Fruit fly (Drosophila melanogaster): ENCODE data around the gene yip2.

The yip2 gene

dm6 chr2L:9947265-9947664, 32.2 kb downstream of the yip2 start, which contains the start of gene CG5853 (continued):
- TF ChIP-seq CG10462 (GFP tag; optimal IDR thresholded peaks at IDR 0.05) = no peak
- no peak for TF ChIP-seq onecut (GFP tag; IDR thresholded peaks at IDR 0.05)
- TF ChIP-seq pb (GFP tag; optimal IDR thresholded peaks at IDR 0.05) = peak; percentile 1
- peak; percentile 85 for TF ChIP-seq CG3995 (GFP tag; optimal IDR thresholded peaks at IDR 0.05)
- no peak for TF ChIP-seq CG6683 (GFP tag; optimal IDR thresholded peaks at IDR 0.05)
- TF ChIP-seq z (GFP tag; IDR thresholded peaks at IDR 0.05) = 0 out of 3 replicates have a peak, but pooled peaks have one; percentile 28
- TF ChIP-seq yki (optimal IDR thresholded peaks at IDR 0.05) = no peak
- TF ChIP-seq PHDP (tag; optimal IDR thresholded peaks at IDR 0.05) = peak; percentile 4
- TF ChIP-seq CG11695 (GFP tag; IDR thresholded peaks at IDR 0.05) = 0 out of 3 replicates have a peak, but pooled peaks have one; percentile 30
- peak; percentile 97 for TF ChIP-seq Deaf1 (tag; optimal IDR thresholded peaks at IDR 0.05)
- TF ChIP-seq CG32532 (GFP tag; IDR thresholded peaks at IDR 0.05) = peak; percentile 52; the same call in 1 of the 2 replicates
- no peak for TF ChIP-seq HLH4C (GFP tag; IDR thresholded peaks at IDR 0.05; ENCODE audit: partially characterized antibody)
- TF ChIP-seq HHEX (GFP tag; optimal IDR thresholded peaks at IDR 0.05) = peak; percentile 13
- TF ChIP-seq CG10543 (GFP tag; optimal IDR thresholded peaks at IDR 0.05) = peak; percentile 78
- TF ChIP-seq CG12769 (tag; optimal IDR thresholded peaks at IDR 0.05) = peak; percentile 99
- no peak for TF ChIP-seq CG1832 (GFP tag; optimal IDR thresholded peaks at IDR 0.05)
- 0 out of 3 replicates have a peak, but pooled peaks have one; percentile 39 for TF ChIP-seq Dbx (GFP tag; IDR thresholded peaks at IDR 0.05)
- no peak for TF ChIP-seq CG31388 (GFP tag; optimal IDR thresholded peaks at IDR 0.05)
- TF ChIP-seq CG18599 (GFP tag; optimal IDR thresholded peaks at IDR 0.05) = peak; percentile 43
- no peak; the same call in 1 of the 2 replicates for TF ChIP-seq GATAe (GFP tag; conservative IDR thresholded peaks at IDR 0.05)
- TF ChIP-seq sd (tag; optimal IDR thresholded peaks at IDR 0.05) = peak; percentile 11
- no peak for TF ChIP-seq CG15601 (tag; optimal IDR thresholded peaks at IDR 0.05)
- peak; percentile 35 for TF ChIP-seq ftz-f1 (GFP tag; optimal IDR thresholded peaks at IDR 0.05)
- TF ChIP-seq CkIIα-i1 (GFP tag; IDR thresholded peaks at IDR 0.05) = no peak
- TF ChIP-seq CG1529 (GFP tag; optimal IDR thresholded peaks at IDR 0.05) = no peak
- peak; percentile 10 for TF ChIP-seq grn (GFP tag; optimal IDR thresholded peaks at IDR 0.05)
- no peak for TF ChIP-seq CG3726 (GFP tag; IDR thresholded peaks at IDR 0.05)
- no peak for TF ChIP-seq Abd-B (GFP tag; optimal IDR thresholded peaks at IDR 0.05)
- no peak for TF ChIP-seq CG13123 (GFP tag; optimal IDR thresholded peaks at IDR 0.05)
- TF ChIP-seq sens (GFP tag) = peak; percentile 31
- peak; percentile 87; the same call in 3 of the 4 replicates for TF ChIP-seq chinmo (GFP tag; IDR thresholded peaks at IDR 0.05; ENCODE audit: partially characterized antibody)
- peak; percentile 34; the same call in 1 of the 2 replicates for TF ChIP-seq Dref (GFP tag; IDR thresholded peaks at IDR 0.05)
- TF ChIP-seq CG10147 (GFP tag; optimal IDR thresholded peaks at IDR 0.05) = no peak
- TF ChIP-seq chn (GFP tag; optimal IDR thresholded peaks at IDR 0.05) = no peak
- TF ChIP-seq gsb (GFP tag; IDR thresholded peaks at IDR 0.05) = no peak
- TF ChIP-seq CrebB (tag; optimal IDR thresholded peaks at IDR 0.05) = peak; percentile 0

dm6 chr2L:9947738-9948519, 32.9 kb downstream of the yip2 start:
- TF ChIP-seq CG18619 (GFP tag; optimal IDR thresholded peaks at IDR 0.05) (no peak), chinmo (GFP tag; IDR thresholded peaks at IDR 0.05; ENCODE audit: partially characterized antibody) (peak; percentile 84; the same call in 3 of the 4 replicates), Nf-YA (GFP tag; IDR thresholded peaks at IDR 0.05) (no peak), nmo (GFP tag; optimal IDR thresholded peaks at IDR 0.05) (peak; percentile 3), lab (GFP tag; optimal IDR thresholded peaks at IDR 0.05) (peak; percentile 19), nau (GFP tag; optimal IDR thresholded peaks at IDR 0.05) (no peak), CG18262 (tag; optimal IDR thresholded peaks at IDR 0.05) (peak; percentile 6), CG31365 (tag; optimal IDR thresholded peaks at IDR 0.05) (no peak), rib (GFP tag; IDR thresholded peaks at IDR 0.05) (peak; percentile 47; the same call in 1 of the 2 replicates), CG13287 (GFP tag; IDR thresholded peaks at IDR 0.05; ENCODE audit: partially characterized antibody) (no peak; the same call in 1 of the 2 replicates), MBD-R2 (GFP tag; IDR thresholded peaks at IDR 0.05) (peak; percentile 15; the same call in 1 of the 2 replicates), CG14014 (GFP tag; IDR thresholded peaks at IDR 0.05) (no peak), NfI (GFP tag; optimal IDR thresholded peaks at IDR 0.05) (no peak), zen2 (GFP tag; IDR thresholded peaks at IDR 0.05; ENCODE audit: partially characterized antibody) (no peak), tup (GFP tag; optimal IDR thresholded peaks at IDR 0.05) (no peak)

Measured in whole organism, embryonic.